Fruit fly (Drosophila melanogaster) whole organism, embryonic: Measurements from ENCODE around the gene CG15142.
A peak's percentile ranks its signal among the peaks of the same experiment; 100 is the strongest.

Source experiments
- Asciz ChIP-seq: fragments of 200-800 bp; sonication (Bioruptor generic); optimal IDR thresholded peaks from 2 replicates; lab custom pipeline; 2017; ENCODE audit warnings: missing biosample characterization, mild to moderate bottlenecking, missing genetic modification characterization, missing genetic modification reagents
- Bteb2 ChIP-seq: fragments of 200-800 bp; sonication (Bioruptor generic); optimal IDR thresholded peaks from 2 replicates; lab custom pipeline; 2016; ENCODE audit warnings: missing biosample characterization, missing genetic modification characterization
- CG10543 ChIP-seq: fragments of 200-800 bp; sonication (Bioruptor generic); optimal IDR thresholded peaks from 3 replicates; lab custom pipeline; 2017; ENCODE audit warnings: missing biosample characterization, mild to moderate bottlenecking, missing genetic modification characterization, moderate library complexity
- CG11695 ChIP-seq: fragments of 200-800 bp; sonication (Bioruptor generic); IDR thresholded peaks from 3 replicates; pipeline ENCODE4 v1.3.6; 2022; ENCODE audit warnings: missing biosample characterization, missing genetic modification characterization
- CG11723 ChIP-seq: fragments of 200-800 bp; sonication (Bioruptor generic); optimal IDR thresholded peaks from 2 replicates; lab custom pipeline; 2017; ENCODE audit warnings: missing biosample characterization, mild to moderate bottlenecking, missing genetic modification characterization
- CG15601 ChIP-seq: fragments of 200-800 bp; sonication (Bioruptor generic); optimal IDR thresholded peaks from 3 replicates; lab custom pipeline; 2019; ENCODE audit warnings: missing biosample characterization, mild to moderate bottlenecking, missing genetic modification characterization, moderate library complexity
- CG17328 ChIP-seq: fragments of 200-800 bp; sonication (Bioruptor generic); IDR thresholded peaks from 2 replicates; pipeline ENCODE4 v1.3.6; 2022; ENCODE audit warnings: missing biosample characterization, missing genetic modification characterization
- CG17568 ChIP-seq: fragments of 200-800 bp; sonication (Bioruptor generic); optimal IDR thresholded peaks from 2 replicates; lab custom pipeline; 2018; ENCODE audit warnings: missing biosample characterization, mild to moderate bottlenecking, missing genetic modification characterization, moderate library complexity
- CG2875 ChIP-seq: fragments of 200-800 bp; sonication (Bioruptor generic); optimal IDR thresholded peaks from 2 replicates; lab custom pipeline; 2017; ENCODE audit warnings: missing biosample characterization, mild to moderate bottlenecking, missing genetic modification characterization, missing genetic modification reagents
- CG4282 ChIP-seq: fragments of 200-800 bp; sonication (Bioruptor generic); optimal IDR thresholded peaks from 2 replicates; lab custom pipeline; 2016; ENCODE audit warnings: missing biosample characterization, missing genetic modification characterization
- CG7357 ChIP-seq: fragments of 200-800 bp; sonication (Bioruptor generic); IDR thresholded peaks from 3 replicates; pipeline ENCODE4 v1.3.6; 2022; ENCODE audit warnings: missing biosample characterization, missing genetic modification characterization
- CG7987 ChIP-seq: fragments of 200-800 bp; sonication (Bioruptor generic); optimal IDR thresholded peaks from 2 replicates; lab custom pipeline; 2018; ENCODE audit warnings: missing biosample characterization, mild to moderate bottlenecking, missing genetic modification characterization, moderate library complexity
- Fer1 ChIP-seq: fragments of 200-800 bp; sonication (Bioruptor generic); optimal IDR thresholded peaks from 2 replicates; lab custom pipeline; 2017; ENCODE audit warnings: missing biosample characterization, mild to moderate bottlenecking, missing genetic modification characterization
- Hmr ChIP-seq: fragments of 200-800 bp; sonication (Bioruptor generic); optimal IDR thresholded peaks from 3 replicates; lab custom pipeline; 2017; ENCODE audit warnings: mild to moderate bottlenecking, missing biosample characterization, missing genetic modification reagents, missing genetic modification characterization
- NC2α ChIP-seq: fragments of 200-800 bp; sonication (Bioruptor generic); optimal IDR thresholded peaks from 2 replicates; lab custom pipeline; 2016; ENCODE audit warnings: missing biosample characterization, missing genetic modification characterization
- Nf-YA ChIP-seq: fragments of 200-800 bp; sonication (Bioruptor generic); IDR thresholded peaks from 2 replicates; pipeline ENCODE4 v1.3.6; 2022; ENCODE audit warnings: missing biosample characterization, missing genetic modification characterization
- Opbp ChIP-seq: fragments of 200-800 bp; sonication (Bioruptor generic); IDR thresholded peaks from 3 replicates; pipeline ENCODE4 v1.3.6; 2022; ENCODE audit warnings: missing biosample characterization, missing genetic modification characterization; ENCODE audit not compliant: partially characterized antibody
- Stat92E ChIP-seq, 3 experiments: fragments of >200 bp in 2 of 3; fragments of 200-800 bp in 1 of 3; sonication (Bioruptor generic) in 1 of 3; optimal IDR thresholded peaks; 2 replicates each; lab custom pipeline; 2017 to 2019; ENCODE audit warnings: missing biosample characterization in 3 of 3, missing genetic modification characterization in 3 of 3, mild to moderate bottlenecking in 1 of 3, moderate library complexity in 1 of 3
- ash1 ChIP-seq: fragments of 200-800 bp; sonication (Bioruptor generic); optimal IDR thresholded peaks from 2 replicates; lab custom pipeline; 2018; ENCODE audit warnings: missing biosample characterization, mild to moderate bottlenecking, missing genetic modification characterization
- az2 ChIP-seq: fragments of 200-800 bp; sonication (Bioruptor generic); optimal IDR thresholded peaks from 3 replicates; lab custom pipeline; 2016; ENCODE audit warnings: missing biosample characterization, missing genetic modification characterization
- chinmo ChIP-seq: fragments of 200-800 bp; sonication (Bioruptor generic); IDR thresholded peaks from 4 replicates; pipeline ENCODE4 v1.3.6; 2022; ENCODE audit warnings: missing biosample characterization, missing genetic modification characterization; ENCODE audit not compliant: partially characterized antibody
- corto ChIP-seq: fragments of 200-800 bp; sonication (Bioruptor generic); optimal IDR thresholded peaks from 2 replicates; lab custom pipeline; 2016; ENCODE audit warnings: missing biosample characterization, mild to moderate bottlenecking, missing genetic modification characterization, moderate library complexity
- crp ChIP-seq, 2 experiments: fragments of 200-800 bp; sonication (Bioruptor generic); optimal IDR thresholded peaks; 2 replicates in 1 of 2; 3 replicates in 1 of 2; lab custom pipeline; 2017; ENCODE audit warnings: missing biosample characterization in 2 of 2, missing genetic modification characterization in 2 of 2, mild to moderate bottlenecking in 1 of 2, moderate library complexity in 1 of 2
- da ChIP-seq: fragments of 200-800 bp; sonication (Bioruptor generic); optimal IDR thresholded peaks from 2 replicates; lab custom pipeline; 2016; ENCODE audit warnings: missing biosample characterization, missing genetic modification characterization
- disco-r ChIP-seq: fragments of 200-800 bp; sonication (Bioruptor generic); optimal IDR thresholded peaks from 2 replicates; lab custom pipeline; 2016; ENCODE audit warnings: missing biosample characterization, missing genetic modification characterization
- dmrt11E ChIP-seq: fragments of 200-800 bp; sonication (Bioruptor generic); optimal IDR thresholded peaks from 3 replicates; lab custom pipeline; 2018; ENCODE audit warnings: missing biosample characterization, mild to moderate bottlenecking, missing genetic modification characterization, moderate library complexity
- dmrt99B ChIP-seq: fragments of 200-800 bp; sonication (Bioruptor generic); optimal IDR thresholded peaks from 2 replicates; lab custom pipeline; 2018; ENCODE audit warnings: missing biosample characterization, mild to moderate bottlenecking, missing genetic modification characterization, moderate library complexity
- ems ChIP-seq: fragments of 200-800 bp; sonication (Bioruptor generic); optimal IDR thresholded peaks from 3 replicates; lab custom pipeline; 2016; ENCODE audit warnings: missing biosample characterization, missing genetic modification characterization
- exex ChIP-seq: fragments of 200-800 bp; sonication (Bioruptor generic); optimal IDR thresholded peaks from 4 replicates; lab custom pipeline; 2018; ENCODE audit warnings: missing biosample characterization, mild to moderate bottlenecking, missing genetic modification characterization, moderate library complexity
- fd3F ChIP-seq: fragments of 200-800 bp; sonication (Bioruptor generic); optimal IDR thresholded peaks from 2 replicates; lab custom pipeline; 2018; ENCODE audit warnings: missing biosample characterization, mild to moderate bottlenecking, missing genetic modification characterization, moderate library complexity
- fd96Cb ChIP-seq: fragments of 200-800 bp; sonication (Bioruptor generic); optimal IDR thresholded peaks from 2 replicates; lab custom pipeline; 2018; ENCODE audit warnings: missing biosample characterization, mild to moderate bottlenecking, missing genetic modification characterization, moderate library complexity
- ftz-f1 ChIP-seq: fragments of 200-800 bp; sonication (Bioruptor generic); optimal IDR thresholded peaks from 2 replicates; lab custom pipeline; 2016; ENCODE audit warnings: missing biosample characterization, missing genetic modification characterization
- gro ChIP-seq: fragments of 200-800 bp; sonication (Bioruptor generic); optimal IDR thresholded peaks from 2 replicates; lab custom pipeline; 2016; ENCODE audit warnings: missing biosample characterization, missing genetic modification characterization
- klu ChIP-seq: fragments of 200-800 bp; sonication (Bioruptor generic); IDR thresholded peaks from 2 replicates; pipeline ENCODE4 v1.3.6; 2022; ENCODE audit warnings: missing biosample characterization, missing genetic modification characterization
- lilli ChIP-seq: fragments of 200-800 bp; sonication (Bioruptor generic); optimal IDR thresholded peaks from 3 replicates; lab custom pipeline; 2016; ENCODE audit warnings: missing biosample characterization, missing genetic modification characterization
- luna ChIP-seq: fragments of 200-800 bp; sonication (Bioruptor generic); optimal IDR thresholded peaks from 2 replicates; lab custom pipeline; 2016; ENCODE audit warnings: missing biosample characterization, missing genetic modification characterization
- odd ChIP-seq: fragments of 200-800 bp; sonication (Bioruptor generic); optimal IDR thresholded peaks from 2 replicates; lab custom pipeline; 2017; ENCODE audit warnings: missing biosample characterization, mild to moderate bottlenecking, missing genetic modification characterization
- otp ChIP-seq: fragments of 200-800 bp; sonication (Bioruptor generic); IDR thresholded peaks from 3 replicates; pipeline ENCODE4, ENCODE4 v1.3.6; 2022; ENCODE audit warnings: missing biosample characterization, missing genetic modification characterization
- pfk ChIP-seq: fragments of 200-800 bp; sonication (Bioruptor generic); optimal IDR thresholded peaks from 2 replicates; lab custom pipeline; 2018; ENCODE audit warnings: missing biosample characterization, mild to moderate bottlenecking, missing genetic modification characterization, moderate library complexity
- pita ChIP-seq: fragments of 200-800 bp; sonication (Bioruptor generic); optimal IDR thresholded peaks from 2 replicates; lab custom pipeline; 2017; ENCODE audit warnings: missing biosample characterization, mild to moderate bottlenecking, missing genetic modification characterization
- pros ChIP-seq: fragments of 200-800 bp; sonication (Bioruptor generic); optimal IDR thresholded peaks from 3 replicates; lab custom pipeline; 2019; ENCODE audit warnings: missing biosample characterization, mild to moderate bottlenecking, missing genetic modification characterization, moderate library complexity
- sd ChIP-seq: fragments of 200-800 bp; sonication (Bioruptor generic); optimal IDR thresholded peaks from 3 replicates; lab custom pipeline; 2018; ENCODE audit warnings: missing biosample characterization, mild to moderate bottlenecking, missing genetic modification characterization, moderate library complexity
- sens ChIP-seq: fragments of 200-800 bp; sonication (Bioruptor generic); peaks from one replicate; lab custom pipeline; 2016; ENCODE audit warnings: missing biosample characterization, missing genetic modification characterization
- sisA ChIP-seq: fragments of 200-800 bp; sonication (Bioruptor generic); IDR thresholded peaks from 2 replicates; pipeline ENCODE4 v1.3.6; 2022; ENCODE audit warnings: missing biosample characterization, missing genetic modification characterization
- slbo ChIP-seq: fragments of 200-800 bp; sonication (Bioruptor generic); IDR thresholded peaks from 2 replicates; pipeline ENCODE4 v1.3.6; 2022; ENCODE audit warnings: missing biosample characterization, missing genetic modification characterization
- stc ChIP-seq: fragments of 200-800 bp; sonication (Bioruptor generic); IDR thresholded peaks from 2 replicates; pipeline ENCODE4 v1.3.6; 2022; ENCODE audit warnings: missing biosample characterization, missing genetic modification characterization
- vfl ChIP-seq: fragments of 200-800 bp; sonication (Bioruptor generic); optimal IDR thresholded peaks from 2 replicates; lab custom pipeline; 2016; ENCODE audit warnings: missing biosample characterization, missing genetic modification characterization
- wdn ChIP-seq: fragments of 200-800 bp; sonication (Bioruptor generic); IDR thresholded peaks from 2 replicates; pipeline ENCODE4 v1.3.6; 2022; ENCODE audit warnings: missing biosample characterization, missing genetic modification characterization
- zf30C ChIP-seq: fragments of 200-800 bp; sonication (Bioruptor generic); optimal IDR thresholded peaks from 3 replicates; lab custom pipeline; 2018; ENCODE audit warnings: missing biosample characterization, mild to moderate bottlenecking, missing genetic modification characterization

The CG15142 gene

dm6 chr2L:17514090-17514715, 15.6 kb upstream of the CG15142 start (continued):
- TF ChIP-seq ash1 (GFP tag; lab: Kevin White, UChicago), result no peak
- peak; percentile 83 for TF ChIP-seq sisA (GFP tag; lab: Robert Waterston, UW)
- TF ChIP-seq ftz-f1 (GFP tag; lab: Kevin White, UChicago), result no peak
- peak; percentile 80 for TF ChIP-seq CG7357 (GFP tag; lab: Robert Waterston, UW)
- TF ChIP-seq Opbp (GFP tag; lab: Robert Waterston, UW), result no peak
- no peak for TF ChIP-seq Bteb2
- no peak for TF ChIP-seq CG17568 (GFP tag; lab: Kevin White, UChicago)
- peak in 1 of 2 experiments; percentile 36 for TF ChIP-seq crp (GFP tag; optimal IDR thresholded peaks at IDR 0.05; lab: Kevin White, UChicago)
- TF ChIP-seq otp (GFP tag; lab: Robert Waterston, UW), result peak; percentile 77
- TF ChIP-seq gro (GFP tag; lab: Kevin White, UChicago), result no peak
- peak; percentile 46 for TF ChIP-seq CG7987 (GFP tag; lab: Kevin White, UChicago)
- peak; percentile 48; the same call in 1 of the 2 replicates for TF ChIP-seq wdn
- TF ChIP-seq CG17328 (GFP tag; lab: Robert Waterston, UW), result peak; percentile 85
- peak; percentile 80 for TF ChIP-seq odd
- peak; percentile 87 for TF ChIP-seq Asciz (GFP tag; lab: Kevin White, UChicago)
- TF ChIP-seq disco-r (GFP tag; lab: Kevin White, UChicago), result peak; percentile 45
- peak; percentile 98 for TF ChIP-seq sens (GFP tag; lab: Kevin White, UChicago)
- peak; percentile 88 for TF ChIP-seq CG10543 (GFP tag; lab: Kevin White, UChicago)
- peak; percentile 48 for TF ChIP-seq fd3F (GFP tag; lab: Kevin White, UChicago)
- TF ChIP-seq zf30C, result peak; percentile 91
- peak; percentile 66 for TF ChIP-seq NC2α (GFP tag; lab: Kevin White, UChicago)
- TF ChIP-seq slbo (GFP tag; lab: Robert Waterston, UW), result peak; percentile 79
- peak; percentile 67 for TF ChIP-seq exex (tag; lab: Kevin White, UChicago)
- peak; percentile 87 for TF ChIP-seq CG11695 (GFP tag; lab: Robert Waterston, UW)
- TF ChIP-seq sd (tag; lab: Kevin White, UChicago), result peak; percentile 75
- no peak for TF ChIP-seq luna (GFP tag; lab: Kevin White, UChicago)
- peak; percentile 56; the same call in 1 of the 2 replicates for TF ChIP-seq klu (GFP tag; lab: Robert Waterston, UW)
- TF ChIP-seq Nf-YA (GFP tag; lab: Robert Waterston, UW), result peak; percentile 84
- TF ChIP-seq Fer1 (GFP tag; lab: Kevin White, UChicago), result peak; percentile 94
- TF ChIP-seq CG4282, result peak; percentile 8
- peak; percentile 88 for TF ChIP-seq fd96Cb (tag; lab: Kevin White, UChicago)
- peak; percentile 76 for TF ChIP-seq lilli (GFP tag; lab: Kevin White, UChicago)
- no peak for TF ChIP-seq pfk (GFP tag; lab: Kevin White, UChicago)
- peak; percentile 40 for TF ChIP-seq da (GFP tag; lab: Kevin White, UChicago)
- TF ChIP-seq Stat92E (GFP tag; optimal IDR thresholded peaks at IDR 0.05; lab: Kevin White, UChicago), result no peak
- TF ChIP-seq az2 (GFP tag; lab: Kevin White, UChicago), result peak; percentile 80
- peak; percentile 94 for TF ChIP-seq dmrt99B (tag; lab: Kevin White, UChicago)
- TF ChIP-seq vfl (GFP tag; lab: Kevin White, UChicago), result no peak
- TF ChIP-seq chinmo (GFP tag; lab: Robert Waterston, UW), result no peak
- TF ChIP-seq CG11723 (GFP tag; lab: Kevin White, UChicago), result peak; percentile 70
- TF ChIP-seq stc, result peak; percentile 89
- peak; percentile 91 for TF ChIP-seq CG15601 (tag; lab: Kevin White, UChicago)
- TF ChIP-seq dmrt11E (tag; lab: Kevin White, UChicago), result peak; percentile 95
- TF ChIP-seq ems (GFP tag; lab: Kevin White, UChicago), result peak; percentile 80
- TF ChIP-seq Hmr (GFP tag; lab: Kevin White, UChicago), result peak; percentile 90
- peak; percentile 87 for TF ChIP-seq CG2875 (GFP tag; lab: Kevin White, UChicago)
- TF ChIP-seq corto, result peak; percentile 4
- TF ChIP-seq pita, result no peak
- TF ChIP-seq pros (GFP tag; lab: Kevin White, UChicago), result peak; percentile 88
